Worm (Caenorhabditis elegans) whole organism, L4 larva: ENCODE measurements around the gene F22H10.11.

Source experiments
- aha-1 ChIP-seq: fragments of 150-350 bp; peaks from one replicate; lab custom pipeline; 2014; ENCODE audit warnings: missing biosample characterization, missing genetic modification characterization
- arid-1 ChIP-seq: fragments of 200-800 bp; sonication (Bioruptor generic); conservative IDR thresholded peaks from 2 replicates; pipeline ENCODE4 v1.3.6; 2022; ENCODE audit warnings: missing genetic modification reagents, missing genetic modification characterization, missing compliant biosample characterization
- ceh-20 ChIP-seq: fragments of 200-800 bp; sonication (Bioruptor generic); IDR thresholded peaks from 2 replicates; pipeline ENCODE4 v1.3.6; 2022; ENCODE audit warnings: missing genetic modification reagents, missing genetic modification characterization, missing compliant biosample characterization
- egl-27 ChIP-seq: sonication (generic microtip); optimal IDR thresholded peaks from 3 replicates; lab custom pipeline; 2017; ENCODE audit warnings: missing biosample characterization, missing genetic modification reagents, missing genetic modification characterization
- lim-7 ChIP-seq: fragments of 200-800 bp; sonication (Bioruptor generic); IDR thresholded peaks from 2 replicates; pipeline ENCODE4 v1.3.6; 2022; ENCODE audit warnings: missing genetic modification characterization, missing compliant biosample characterization
- lin-1 ChIP-seq: fragments of 200-800 bp; sonication (Bioruptor generic); IDR thresholded peaks from 2 replicates; pipeline ENCODE4 v1.3.6; 2022; ENCODE audit warnings: missing genetic modification reagents, missing genetic modification characterization, missing compliant biosample characterization
- madf-9 ChIP-seq: fragments of 200-800 bp; sonication (Bioruptor generic); conservative IDR thresholded peaks from 2 replicates; pipeline ENCODE4 v1.3.6; 2022; ENCODE audit warnings: missing genetic modification reagents, missing genetic modification characterization, missing compliant biosample characterization
- mdl-1 ChIP-seq, 2 experiments: fragments of 150-350 bp in 1 of 2; sonication (generic microtip) in 1 of 2; optimal IDR thresholded peaks; 2 replicates each; lab custom pipeline; 2014 to 2017; ENCODE audit warnings: missing biosample characterization in 2 of 2, missing genetic modification characterization in 2 of 2
- skn-1 ChIP-seq: fragments of 150-350 bp; optimal IDR thresholded peaks from 2 replicates; lab custom pipeline; 2014; ENCODE audit warnings: missing biosample characterization, missing genetic modification characterization
- snpc-4 ChIP-seq: fragments of 150-350 bp; optimal IDR thresholded peaks from 2 replicates; lab custom pipeline; 2014; ENCODE audit warnings: missing biosample characterization, missing genetic modification characterization

- no peak for TF ChIP-seq arid-1 (GFP tag; lab: Robert Waterston, UW)
- TF ChIP-seq aha-1: no peak
- no peak for TF ChIP-seq skn-1 (tag; lab: Kevin White, UChicago)
- TF ChIP-seq lim-7 (GFP tag; lab: Robert Waterston, UW): no peak
- no peak for TF ChIP-seq snpc-4 (tag; lab: Kevin White, UChicago)
- TF ChIP-seq mdl-1 (tag; optimal IDR thresholded peaks at IDR 0.05; lab: Kevin White, UChicago): peak in 1 of 2 experiments; percentile 31
- TF ChIP-seq lin-1 (GFP tag; lab: Robert Waterston, UW): no peak
- TF ChIP-seq ceh-20: no peak
- no peak for TF ChIP-seq madf-9 (GFP tag; lab: Robert Waterston, UW)
- TF ChIP-seq egl-27 (tag; lab: Kevin White, UChicago): no peak
These were observed 49.6 kb upstream of the F22H10.11 start for ce11 chrX:16737478-16737877.
